Fruit fly (Drosophila melanogaster) Kc167 (cell line): ENCODE results near the gene CG17562.

Source experiments
- Myc ChIP-seq: fragments of >200 bp; optimal IDR thresholded peaks from 2 replicates; lab custom pipeline; 2017; ENCODE audit warnings: missing external identifiers
- Sin3A ChIP-seq: fragments of >200 bp; optimal IDR thresholded peaks from 2 replicates; lab custom pipeline; 2018; ENCODE audit warnings: missing external identifiers
- h ChIP-seq: fragments of >200 bp; optimal IDR thresholded peaks from 3 replicates; lab custom pipeline; 2018; ENCODE audit warnings: missing external identifiers
- insv ChIP-seq: fragments of >200 bp; optimal IDR thresholded peaks from 3 replicates; lab custom pipeline; 2018; ENCODE audit warnings: missing external identifiers
- psq ChIP-seq: fragments of >200 bp; optimal IDR thresholded peaks from 2 replicates; lab custom pipeline; 2017; ENCODE audit warnings: missing external identifiers
- ttk ChIP-seq: sonication (Bioruptor generic); optimal IDR thresholded peaks from 2 replicates; lab custom pipeline; 2017; ENCODE audit warnings: missing external identifiers

CG17562 gene

DNA sequence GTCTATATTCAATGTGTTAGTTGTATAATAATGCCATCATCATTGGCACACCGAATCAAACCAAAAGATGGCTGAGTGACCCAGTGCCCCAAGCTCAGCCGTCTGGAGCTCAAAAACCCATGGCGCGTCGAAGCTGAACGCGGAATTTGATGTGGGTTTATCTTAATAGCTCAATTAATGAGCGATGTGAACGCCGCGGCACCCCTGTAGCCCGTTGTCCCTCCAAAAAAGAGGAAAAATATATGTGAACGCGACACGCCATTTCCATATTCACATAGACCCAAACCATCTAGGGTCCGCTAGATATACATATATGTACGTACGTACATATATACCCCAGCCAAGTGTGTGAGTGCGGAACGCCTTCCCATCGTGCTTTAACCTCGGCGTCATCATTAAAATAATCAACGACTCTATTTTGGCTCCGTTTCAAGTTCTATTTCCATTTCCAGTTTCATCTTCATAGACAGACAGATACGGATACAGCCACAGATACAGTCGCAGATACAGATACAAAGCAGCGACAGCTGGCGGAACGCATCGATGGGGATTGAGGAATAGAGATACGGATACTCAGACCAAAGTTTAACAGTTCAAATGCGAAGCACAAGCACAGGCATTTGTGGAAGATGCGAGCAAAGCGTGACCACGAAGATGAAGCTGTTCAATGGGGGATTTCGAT, 49.2 kb downstream of the CG17562 start:
- TF ChIP-seq h (lab: Kevin White, UChicago), result no peak
- no peak for TF ChIP-seq insv (lab: Kevin White, UChicago)
- TF ChIP-seq Sin3A (lab: Kevin White, UChicago), result no peak
- no peak for TF ChIP-seq ttk (lab: Kevin White, UChicago)
- TF ChIP-seq psq (lab: Kevin White, UChicago), result no peak
- no peak for TF ChIP-seq Myc (lab: Kevin White, UChicago)
